Worm (Caenorhabditis elegans) whole organism, L3 larva: ENCODE measurements around the gene F25B3.5.

Experiments
- ama-1 ChIP-seq: fragments of 150-350 bp; optimal IDR thresholded peaks from 2 replicates; lab custom pipeline; 2018
- nhr-23 ChIP-seq: fragments of 150-350 bp; optimal IDR thresholded peaks from 2 replicates; lab custom pipeline; 2014; ENCODE audit warnings: missing biosample characterization, missing genetic modification reagents, missing genetic modification characterization
- skn-1 ChIP-seq: fragments of 150-350 bp; optimal IDR thresholded peaks from 2 replicates; lab custom pipeline; 2014; ENCODE audit warnings: missing biosample characterization, missing genetic modification characterization

Gene F25B3.5

DNA sequence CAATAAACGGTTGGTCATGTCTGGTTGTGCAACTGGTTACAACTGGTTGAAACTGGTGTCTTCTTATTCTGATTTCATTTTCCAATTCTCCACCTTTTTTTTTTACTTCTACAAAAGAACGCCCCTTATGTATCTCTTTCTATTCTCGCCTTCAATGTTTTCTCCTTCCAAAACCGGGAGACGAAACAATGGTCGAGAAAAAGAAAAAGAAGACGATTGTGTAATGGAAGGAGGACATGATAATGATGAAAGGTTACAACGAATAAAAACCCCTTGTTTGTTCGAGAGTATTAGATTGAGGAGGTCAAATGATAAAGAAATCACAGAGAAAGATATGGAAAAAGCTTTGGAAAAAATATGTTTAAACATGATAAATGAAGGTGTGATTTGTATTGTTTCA lies 51.3 kb downstream of the F25B3.5 start, which contains the start of gene C50F4.8:
Gene C50F4.8, minus strand, starts transcription at position 28 of the 400 bp plus-strand sequence.
- no peak for TF ChIP-seq skn-1 (tag; lab: Kevin White, UChicago)
- peak; percentile 37 for TF ChIP-seq ama-1
- TF ChIP-seq nhr-23: peak; percentile 55
- TF ChIP-seq, all 47 proteins: peak for 2
